Worm (Caenorhabditis elegans): Measurements from ENCODE around the gene rpl-35.

DNA sequence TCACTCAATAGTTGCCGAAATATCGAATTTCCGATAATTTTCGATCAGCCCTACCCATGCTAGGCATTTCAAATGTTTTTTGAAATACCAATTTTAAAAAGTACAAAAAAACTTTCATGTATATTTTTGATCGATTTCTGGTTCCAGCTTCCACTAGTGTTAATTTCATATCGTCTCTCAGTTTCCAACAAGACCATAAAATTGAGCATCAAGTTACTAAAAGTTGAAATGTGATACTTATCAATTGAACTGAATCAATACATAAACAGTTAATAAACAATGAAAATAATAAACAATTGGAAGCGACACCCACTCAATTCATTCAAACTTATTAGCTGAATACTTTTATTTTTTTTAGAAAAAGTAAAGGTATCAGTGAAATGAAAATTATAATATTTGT is 11.3 kb downstream of the rpl-35 start, which contains the start of gene cup-4:
- no peak for TF ChIP-seq nhr-11 (tag; optimal IDR thresholded peaks at IDR 0.05)
- TF ChIP-seq skn-1 (tag; optimal IDR thresholded peaks at IDR 0.05) = no peak
- TF ChIP-seq pqm-1 (tag; optimal IDR thresholded peaks at IDR 0.05) = no peak
- no peak for TF ChIP-seq tbx-2 (tag; optimal IDR thresholded peaks at IDR 0.05)
- TF ChIP-seq sox-4 (tag; optimal IDR thresholded peaks at IDR 0.05) = no peak
- TF ChIP-seq snpc-4 (tag; optimal IDR thresholded peaks at IDR 0.05) = no peak
- no peak for TF ChIP-seq nhr-77 (tag; optimal IDR thresholded peaks at IDR 0.05)
- TF ChIP-seq C16A3.4 (tag; optimal IDR thresholded peaks at IDR 0.05) = no peak
- no peak for TF ChIP-seq ztf-11 (tag; optimal IDR thresholded peaks at IDR 0.05)
- TF ChIP-seq snu-23 (GFP tag; optimal IDR thresholded peaks at IDR 0.05) = no peak
- no peak for TF ChIP-seq nhr-71 (tag; optimal IDR thresholded peaks at IDR 0.05)
- TF ChIP-seq xbp-1 (tag; optimal IDR thresholded peaks at IDR 0.05) = no peak

All from whole organism, L1 larva.